Worm (Caenorhabditis elegans) whole organism, young adult: ENCODE measurements around the gene hum-4.

Source experiments
- B0019.2 ChIP-seq: fragments of 200-800 bp; sonication (Bioruptor generic); conservative IDR thresholded peaks from 2 replicates; pipeline ENCODE4 v1.3.6; 2022; ENCODE audit warnings: missing genetic modification reagents, missing genetic modification characterization, missing compliant biosample characterization
- C06A6.2 ChIP-seq: fragments of 200-800 bp; sonication (Bioruptor generic); conservative IDR thresholded peaks from 2 replicates; pipeline ENCODE4 v1.3.6; 2022; ENCODE audit warnings: missing genetic modification characterization, missing compliant biosample characterization
- D2030.7 ChIP-seq: fragments of 200-800 bp; sonication (Bioruptor generic); IDR thresholded peaks from 2 replicates; pipeline ENCODE4 v1.3.6; 2022; ENCODE audit warnings: missing genetic modification reagents, missing genetic modification characterization, missing compliant biosample characterization
- F10E7.11 ChIP-seq: sonication (generic microtip); optimal IDR thresholded peaks from 2 replicates; lab custom pipeline; 2017; ENCODE audit warnings: mild to moderate bottlenecking, missing genetic modification characterization, moderate library complexity, missing compliant biosample characterization
- F22D6.2 ChIP-seq: sonication (generic microtip); optimal IDR thresholded peaks from 2 replicates; lab custom pipeline; 2016; ENCODE audit warnings: mild to moderate bottlenecking, missing genetic modification characterization, missing compliant biosample characterization
- F49E8.2 ChIP-seq: sonication (generic microtip); optimal IDR thresholded peaks from 3 replicates; lab custom pipeline; 2017; ENCODE audit warnings: missing genetic modification characterization, mild to moderate bottlenecking, missing compliant biosample characterization, antibody characterized with exemption, moderate library complexity; ENCODE audit not compliant: insufficient read depth
- F52B5.7 ChIP-seq: sonication (generic microtip); optimal IDR thresholded peaks from 2 replicates; lab custom pipeline; 2016; ENCODE audit warnings: mild to moderate bottlenecking, missing genetic modification characterization, missing compliant biosample characterization
- F57C9.4 ChIP-seq: sonication (generic microtip); optimal IDR thresholded peaks from 2 replicates; lab custom pipeline; 2017; ENCODE audit warnings: mild to moderate bottlenecking, missing genetic modification characterization, missing compliant biosample characterization
- K11D2.4 ChIP-seq: fragments of 200-800 bp; sonication (Bioruptor generic); IDR thresholded peaks from 2 replicates; pipeline ENCODE4 v1.3.6; 2022; ENCODE audit warnings: missing genetic modification reagents, missing genetic modification characterization, missing compliant biosample characterization
- Y53G8AR.9 ChIP-seq: fragments of 200-800 bp; sonication (Bioruptor generic); conservative IDR thresholded peaks from 2 replicates; pipeline ENCODE4 v1.3.6; 2022; ENCODE audit warnings: missing genetic modification reagents, missing genetic modification characterization, missing compliant biosample characterization
- Y79H2A.3 ChIP-seq: fragments of 200-800 bp; sonication (Bioruptor generic); conservative IDR thresholded peaks from 2 replicates; pipeline ENCODE4 v1.3.6; 2022; ENCODE audit warnings: missing genetic modification reagents, missing genetic modification characterization, missing compliant biosample characterization
- attf-6 ChIP-seq: fragments of 200-800 bp; sonication (Bioruptor generic); IDR thresholded peaks from 2 replicates; pipeline ENCODE4 v1.3.6; 2022; ENCODE audit warnings: missing genetic modification reagents, missing genetic modification characterization, missing compliant biosample characterization
- ceh-100 ChIP-seq: fragments of 200-800 bp; sonication (Bioruptor generic); IDR thresholded peaks from 2 replicates; pipeline ENCODE4 v1.3.6; 2022; ENCODE audit warnings: missing genetic modification reagents, missing genetic modification characterization, missing compliant biosample characterization
- ceh-40 ChIP-seq: fragments of 200-800 bp; sonication (Bioruptor generic); IDR thresholded peaks from 2 replicates; pipeline ENCODE4 v1.3.6; 2022; ENCODE audit warnings: missing genetic modification characterization, missing compliant biosample characterization
- efl-1 ChIP-seq: fragments of 150-350 bp; optimal IDR thresholded peaks from 2 replicates; lab custom pipeline; 2014; ENCODE audit warnings: missing biosample characterization, missing genetic modification reagents, missing genetic modification characterization
- egl-44 ChIP-seq: fragments of 200-800 bp; sonication (Bioruptor generic); IDR thresholded peaks from 2 replicates; pipeline ENCODE4 v1.3.6; 2022; ENCODE audit warnings: missing genetic modification reagents, missing genetic modification characterization, missing compliant biosample characterization
- ekl-4 ChIP-seq: fragments of 200-800 bp; sonication (Bioruptor generic); IDR thresholded peaks from 2 replicates; pipeline ENCODE4 v1.3.6; 2022; ENCODE audit warnings: missing genetic modification reagents, missing genetic modification characterization, missing compliant biosample characterization
- fkh-3 ChIP-seq: sonication (generic microtip); optimal IDR thresholded peaks from 2 replicates; lab custom pipeline; 2016; ENCODE audit warnings: mild to moderate bottlenecking, missing genetic modification characterization, missing compliant biosample characterization
- hlh-12 ChIP-seq: sonication (generic microtip); optimal IDR thresholded peaks from 2 replicates; lab custom pipeline; 2016; ENCODE audit warnings: missing genetic modification characterization, missing compliant biosample characterization
- lag-1 ChIP-seq: fragments of 200-800 bp; sonication (Bioruptor generic); IDR thresholded peaks from 2 replicates; pipeline ENCODE4 v1.3.6; 2022; ENCODE audit warnings: missing genetic modification reagents, missing genetic modification characterization, missing compliant biosample characterization
- lin-40 ChIP-seq: sonication (generic microtip); optimal IDR thresholded peaks from 2 replicates; lab custom pipeline; 2016; ENCODE audit warnings: missing genetic modification characterization, mild to moderate bottlenecking, missing compliant biosample characterization, missing genotype, missing genetic modification reagents
- lin-54 ChIP-seq: fragments of 200-800 bp; sonication (Bioruptor generic); optimal IDR thresholded peaks from 2 replicates; lab custom pipeline; 2018; ENCODE audit warnings: mild to moderate bottlenecking, missing genetic modification characterization, missing compliant biosample characterization
- lsy-27 ChIP-seq: sonication (generic microtip); optimal IDR thresholded peaks from 2 replicates; lab custom pipeline; 2017; ENCODE audit warnings: missing genetic modification characterization, mild to moderate bottlenecking, missing compliant biosample characterization, antibody characterized with exemption, missing genotype, borderline replicate concordance; ENCODE audit not compliant: insufficient read depth
- madf-6 ChIP-seq: fragments of 200-800 bp; sonication (Bioruptor generic); IDR thresholded peaks from 2 replicates; pipeline ENCODE4 v1.3.6; 2022; ENCODE audit warnings: missing genetic modification reagents, missing genetic modification characterization, missing compliant biosample characterization
- madf-8 ChIP-seq: fragments of 200-800 bp; sonication (Bioruptor generic); conservative IDR thresholded peaks from 2 replicates; pipeline ENCODE4 v1.3.6; 2022; ENCODE audit warnings: missing genetic modification reagents, missing genetic modification characterization, missing compliant biosample characterization
- mcd-1 ChIP-seq: fragments of 200-800 bp; sonication (Bioruptor generic); IDR thresholded peaks from 2 replicates; pipeline ENCODE4 v1.3.6; 2022; ENCODE audit warnings: missing genetic modification reagents, missing genetic modification characterization, missing compliant biosample characterization
- nfya-1 ChIP-seq: sonication (generic microtip); optimal IDR thresholded peaks from 2 replicates; lab custom pipeline; 2017; ENCODE audit warnings: antibody characterized with exemption, missing compliant biosample characterization, missing genetic modification characterization, borderline replicate concordance; ENCODE audit not compliant: insufficient read depth
- nfya-2 ChIP-seq: fragments of 200-800 bp; sonication (Bioruptor generic); IDR thresholded peaks from 2 replicates; pipeline ENCODE4 v1.3.6; 2022; ENCODE audit warnings: missing genetic modification reagents, missing genetic modification characterization, missing compliant biosample characterization
- nfyb-1 ChIP-seq: fragments of 200-800 bp; sonication (Bioruptor generic); IDR thresholded peaks from 2 replicates; pipeline ENCODE4 v1.3.6; 2022; ENCODE audit warnings: missing genetic modification reagents, missing genetic modification characterization, missing compliant biosample characterization
- nhr-179 ChIP-seq: sonication (generic microtip); optimal IDR thresholded peaks from 2 replicates; lab custom pipeline; 2016; ENCODE audit warnings: mild to moderate bottlenecking, missing genetic modification characterization, missing compliant biosample characterization
- nhr-80 ChIP-seq: sonication (generic microtip); optimal IDR thresholded peaks from 2 replicates; lab custom pipeline; 2016; ENCODE audit warnings: missing genetic modification characterization, missing compliant biosample characterization
- pha-4 ChIP-seq: fragments of 150-350 bp; sonication (generic microtip); optimal IDR thresholded peaks from 2 replicates; lab custom pipeline; 2014; ENCODE audit warnings: missing biosample characterization, missing genetic modification reagents, missing genetic modification characterization
- rec-8 ChIP-seq, 2 experiments: sonication (generic microtip); optimal IDR thresholded peaks; 2 replicates each; lab custom pipeline; 2016; ENCODE audit warnings: mild to moderate bottlenecking in 2 of 2, missing genetic modification characterization in 2 of 2, missing genetic modification reagents in 2 of 2, missing genotype in 2 of 2, missing biosample characterization in 1 of 2, missing compliant biosample characterization in 1 of 2, moderate library complexity in 1 of 2
- snpc-1.1 ChIP-seq: sonication (generic microtip); optimal IDR thresholded peaks from 2 replicates; lab custom pipeline; 2017; ENCODE audit warnings: missing genetic modification characterization, mild to moderate bottlenecking, missing compliant biosample characterization, antibody characterized with exemption, moderate library complexity, missing genotype, missing genetic modification reagents; ENCODE audit not compliant: insufficient read depth
- snpc-4 ChIP-seq, 5 experiments: fragments of 150-350 bp in 1 of 5; sonication (generic microtip) in 4 of 5; optimal IDR thresholded peaks; 2 replicates each; lab custom pipeline; 2014 to 2018; ENCODE audit warnings: missing genetic modification characterization in 5 of 5, missing biosample characterization in 3 of 5, antibody characterized with exemption in 2 of 5, mild to moderate bottlenecking in 2 of 5, missing compliant biosample characterization in 2 of 5, missing genotype in 2 of 5, moderate library complexity in 2 of 5, missing genetic modification reagents in 1 of 5
- somi-1 ChIP-seq: fragments of 200-800 bp; sonication (Bioruptor generic); optimal IDR thresholded peaks from 2 replicates; lab custom pipeline; 2018; ENCODE audit warnings: mild to moderate bottlenecking, missing genetic modification characterization, missing compliant biosample characterization
- sptf-2 ChIP-seq: fragments of 200-800 bp; sonication (Bioruptor generic); optimal IDR thresholded peaks from 2 replicates; lab custom pipeline; 2018; ENCODE audit warnings: mild to moderate bottlenecking, missing genetic modification characterization, missing compliant biosample characterization
- tbp1 ChIP-seq: fragments of 200-800 bp; sonication (Bioruptor generic); optimal IDR thresholded peaks from 2 replicates; lab custom pipeline; 2018; ENCODE audit warnings: mild to moderate bottlenecking, missing genetic modification characterization, missing compliant biosample characterization
- tbx-9 ChIP-seq: sonication (generic microtip); optimal IDR thresholded peaks from 2 replicates; lab custom pipeline; 2016; ENCODE audit warnings: borderline replicate concordance, missing genetic modification characterization, inconsistent platforms, missing compliant biosample characterization
- unc-62 ChIP-seq: fragments of 150-350 bp; optimal IDR thresholded peaks from 2 replicates; lab custom pipeline; 2014; ENCODE audit warnings: missing biosample characterization, missing genetic modification reagents, missing genetic modification characterization
- ztf-22 ChIP-seq: fragments of 200-800 bp; sonication (Bioruptor generic); optimal IDR thresholded peaks from 2 replicates; lab custom pipeline; 2018; ENCODE audit warnings: mild to moderate bottlenecking, missing genetic modification characterization, moderate library complexity, missing compliant biosample characterization

The hum-4 gene

ce11 chrX:11471893-11472292 is 38.5 kb upstream of the hum-4 start (continued):
- TF ChIP-seq F49E8.2 (tag; lab: Kevin White, UChicago) (no peak), efl-1 (no peak), nfya-2 (GFP tag; lab: Robert Waterston, UW) (no peak), F22D6.2 (tag; lab: Kevin White, UChicago) (no peak), tbx-9 (tag; lab: Kevin White, UChicago) (no peak), rec-8 (tag; optimal IDR thresholded peaks at IDR 0.05; lab: Kevin White, UChicago) (no peak), nhr-80 (tag; lab: Kevin White, UChicago) (peak; percentile 38), Y79H2A.3 (no peak), somi-1 (GFP tag; lab: Kevin White, UChicago) (peak; percentile 83), nfyb-1 (GFP tag; lab: Robert Waterston, UW) (peak; percentile 79), B0019.2 (no peak), madf-6 (GFP tag; lab: Robert Waterston, UW) (no peak), C06A6.2 (GFP tag; lab: Robert Waterston, UW) (peak; percentile 51; the same call in 1 of the 2 replicates), attf-6 (GFP tag; lab: Robert Waterston, UW) (no peak), unc-62 (GFP tag; lab: Kevin White, UChicago) (no peak), Y53G8AR.9 (0 out of 2 replicates have a peak, but pooled peaks have one; percentile 32), snpc-4 (GFP tag; optimal IDR thresholded peaks at IDR 0.05; lab: Kevin White, UChicago) (no peak), snpc-4 (tag; optimal IDR thresholded peaks at IDR 0.05; lab: Kevin White, UChicago) (peak in 2 of 4 experiments; percentile 22 to 43), egl-44 (GFP tag; lab: Robert Waterston, UW) (0 out of 2 replicates have a peak, but pooled peaks have one; percentile 31), nfya-1 (no peak), lsy-27 (tag; lab: Kevin White, UChicago) (no peak), D2030.7 (no peak), F52B5.7 (tag; lab: Kevin White, UChicago) (peak; percentile 45), K11D2.4 (peak; percentile 70; the same call in 1 of the 2 replicates), F10E7.11 (tag; lab: Kevin White, UChicago) (no peak), pha-4 (no peak), nhr-179 (no peak), ceh-40 (GFP tag; lab: Robert Waterston, UW) (no peak), sptf-2 (GFP tag; lab: Kevin White, UChicago) (no peak), lin-40 (tag; lab: Kevin White, UChicago) (peak; percentile 53), madf-8 (GFP tag; lab: Robert Waterston, UW) (no peak), ceh-100 (GFP tag; lab: Robert Waterston, UW) (0 out of 2 replicates have a peak, but pooled peaks have one; percentile 13), hlh-12 (tag; lab: Kevin White, UChicago) (no peak), lin-54 (GFP tag; lab: Kevin White, UChicago) (no peak), ztf-22 (GFP tag; lab: Kevin White, UChicago) (peak; percentile 45), snpc-1.1 (tag; lab: Kevin White, UChicago) (no peak), tbp1 (GFP tag; lab: Kevin White, UChicago) (peak; percentile 18), lag-1 (GFP tag; lab: Robert Waterston, UW) (no peak), ekl-4 (GFP tag; lab: Robert Waterston, UW) (0 out of 2 replicates have a peak, but pooled peaks have one; percentile 32), fkh-3 (tag; lab: Kevin White, UChicago) (no peak), F57C9.4 (tag; lab: Kevin White, UChicago) (no peak), mcd-1 (GFP tag; lab: Robert Waterston, UW) (0 out of 2 replicates have a peak, but pooled peaks have one; percentile 18)
- TF ChIP-seq, all 124 proteins: peak for 38
